Worm (Caenorhabditis elegans) whole organism, young adult: ENCODE results near the gene col-113.

Experiments
- B0019.2 ChIP-seq: fragments of 200-800 bp; sonication (Bioruptor generic); conservative IDR thresholded peaks from 2 replicates; pipeline ENCODE4 v1.3.6; 2022; ENCODE audit warnings: missing genetic modification reagents, missing genetic modification characterization, missing compliant biosample characterization
- C06A6.2 ChIP-seq: fragments of 200-800 bp; sonication (Bioruptor generic); conservative IDR thresholded peaks from 2 replicates; pipeline ENCODE4 v1.3.6; 2022; ENCODE audit warnings: missing genetic modification characterization, missing compliant biosample characterization
- F22D6.2 ChIP-seq: sonication (generic microtip); optimal IDR thresholded peaks from 2 replicates; lab custom pipeline; 2016; ENCODE audit warnings: mild to moderate bottlenecking, missing genetic modification characterization, missing compliant biosample characterization
- F23B12.7 ChIP-seq: sonication (generic microtip); optimal IDR thresholded peaks from 2 replicates; lab custom pipeline; 2017; ENCODE audit warnings: missing genetic modification characterization, mild to moderate bottlenecking, missing compliant biosample characterization, antibody characterized with exemption, moderate library complexity; ENCODE audit not compliant: insufficient read depth
- T26A5.8 ChIP-seq: sonication (generic microtip); optimal IDR thresholded peaks from 2 replicates; lab custom pipeline; 2016; ENCODE audit warnings: missing genetic modification characterization, missing compliant biosample characterization
- Y79H2A.3 ChIP-seq: fragments of 200-800 bp; sonication (Bioruptor generic); conservative IDR thresholded peaks from 2 replicates; pipeline ENCODE4 v1.3.6; 2022; ENCODE audit warnings: missing genetic modification reagents, missing genetic modification characterization, missing compliant biosample characterization
- Y95B8A.8 ChIP-seq: fragments of 200-800 bp; sonication (Bioruptor generic); IDR thresholded peaks from 2 replicates; pipeline ENCODE4 v1.3.6; 2022; ENCODE audit warnings: missing genetic modification reagents, missing genetic modification characterization, missing compliant biosample characterization
- akir-1 ChIP-seq: fragments of 200-800 bp; sonication (Bioruptor generic); optimal IDR thresholded peaks from 2 replicates; lab custom pipeline; 2018; ENCODE audit warnings: mild to moderate bottlenecking, missing genetic modification characterization, moderate library complexity, missing compliant biosample characterization
- ama-1 ChIP-seq, 3 experiments: fragments of 150-350 bp in 1 of 3; sonication (generic microtip) in 2 of 3; optimal IDR thresholded peaks; 2 replicates each; lab custom pipeline; 2014 to 2018; ENCODE audit warnings: missing biosample characterization in 2 of 3, missing genetic modification characterization in 2 of 3, missing genetic modification reagents in 2 of 3
- aptf-2 ChIP-seq: fragments of 200-800 bp; sonication (Bioruptor generic); conservative IDR thresholded peaks from 2 replicates; pipeline ENCODE4 v1.3.6; 2022; ENCODE audit warnings: missing genetic modification reagents, missing genetic modification characterization, missing compliant biosample characterization
- bed-1 ChIP-seq: fragments of 200-800 bp; sonication (Bioruptor generic); IDR thresholded peaks from 2 replicates; pipeline ENCODE4 v1.3.6; 2022; ENCODE audit warnings: missing genetic modification reagents, missing genetic modification characterization, missing compliant biosample characterization
- ccch-3 ChIP-seq: fragments of 200-800 bp; sonication (Bioruptor generic); optimal IDR thresholded peaks from 2 replicates; lab custom pipeline; 2018; ENCODE audit warnings: mild to moderate bottlenecking, missing genetic modification characterization, missing compliant biosample characterization
- cebp-1 ChIP-seq, 2 experiments: fragments of 200-800 bp in 1 of 2; sonication (Bioruptor generic) in 1 of 2; sonication (generic microtip) in 1 of 2; IDR thresholded peaks in 1 of 2; optimal IDR thresholded peaks in 1 of 2; 2 replicates each; pipeline versions ENCODE4 v1.3.6 to Lab custom; 2017 to 2022; ENCODE audit warnings: missing compliant biosample characterization in 2 of 2, missing genetic modification characterization in 2 of 2, mild to moderate bottlenecking in 1 of 2, missing genetic modification reagents in 1 of 2, moderate library complexity in 1 of 2
- ceh-40 ChIP-seq: fragments of 200-800 bp; sonication (Bioruptor generic); IDR thresholded peaks from 2 replicates; pipeline ENCODE4 v1.3.6; 2022; ENCODE audit warnings: missing genetic modification characterization, missing compliant biosample characterization
- ceh-58 ChIP-seq: fragments of 200-800 bp; sonication (Bioruptor generic); IDR thresholded peaks from 2 replicates; pipeline ENCODE4 v1.3.6; 2022; ENCODE audit warnings: missing genetic modification characterization, missing compliant biosample characterization
- egl-44 ChIP-seq: fragments of 200-800 bp; sonication (Bioruptor generic); IDR thresholded peaks from 2 replicates; pipeline ENCODE4 v1.3.6; 2022; ENCODE audit warnings: missing genetic modification reagents, missing genetic modification characterization, missing compliant biosample characterization
- egrh-3 ChIP-seq: fragments of 200-800 bp; sonication (Bioruptor generic); IDR thresholded peaks from 2 replicates; pipeline ENCODE4 v1.3.6; 2022; ENCODE audit warnings: missing genetic modification reagents, missing genetic modification characterization, missing compliant biosample characterization
- ekl-4 ChIP-seq: fragments of 200-800 bp; sonication (Bioruptor generic); IDR thresholded peaks from 2 replicates; pipeline ENCODE4 v1.3.6; 2022; ENCODE audit warnings: missing genetic modification reagents, missing genetic modification characterization, missing compliant biosample characterization
- fkh-3 ChIP-seq: sonication (generic microtip); optimal IDR thresholded peaks from 2 replicates; lab custom pipeline; 2016; ENCODE audit warnings: mild to moderate bottlenecking, missing genetic modification characterization, missing compliant biosample characterization
- him-1 ChIP-seq: sonication (generic microtip); optimal IDR thresholded peaks from 2 replicates; lab custom pipeline; 2016; ENCODE audit warnings: missing genotype, missing genetic modification reagents, missing genetic modification characterization, missing compliant biosample characterization
- hlh-12 ChIP-seq: sonication (generic microtip); optimal IDR thresholded peaks from 2 replicates; lab custom pipeline; 2016; ENCODE audit warnings: missing genetic modification characterization, missing compliant biosample characterization
- hlh-26 ChIP-seq: fragments of 200-800 bp; sonication (Bioruptor generic); conservative IDR thresholded peaks from 2 replicates; pipeline ENCODE4 v1.3.6; 2022; ENCODE audit warnings: missing genetic modification reagents, missing genetic modification characterization, missing compliant biosample characterization
- hrde-1 ChIP-seq: sonication (generic microtip); optimal IDR thresholded peaks from 2 replicates; lab custom pipeline; 2016; ENCODE audit warnings: missing genetic modification characterization, mild to moderate bottlenecking, missing compliant biosample characterization, moderate library complexity, missing genotype, missing genetic modification reagents, borderline replicate concordance
- hsf-1 ChIP-seq: fragments of 200-800 bp; sonication (Bioruptor generic); IDR thresholded peaks from 2 replicates; pipeline ENCODE4 v1.3.6; 2022; ENCODE audit warnings: missing genetic modification reagents, missing genetic modification characterization, missing compliant biosample characterization
- lag-1 ChIP-seq: fragments of 200-800 bp; sonication (Bioruptor generic); IDR thresholded peaks from 2 replicates; pipeline ENCODE4 v1.3.6; 2022; ENCODE audit warnings: missing genetic modification reagents, missing genetic modification characterization, missing compliant biosample characterization
- let-607 ChIP-seq, 2 experiments: fragments of 200-800 bp in 1 of 2; sonication (Bioruptor generic) in 1 of 2; sonication (generic microtip) in 1 of 2; optimal IDR thresholded peaks; 2 replicates each; lab custom pipeline; 2016 to 2018; ENCODE audit warnings: mild to moderate bottlenecking in 2 of 2, missing compliant biosample characterization in 2 of 2, missing genetic modification characterization in 2 of 2, moderate library complexity in 2 of 2, missing genotype in 1 of 2
- lin-40 ChIP-seq: sonication (generic microtip); optimal IDR thresholded peaks from 2 replicates; lab custom pipeline; 2016; ENCODE audit warnings: missing genetic modification characterization, mild to moderate bottlenecking, missing compliant biosample characterization, missing genotype, missing genetic modification reagents
- lsl-1 ChIP-seq: fragments of 200-800 bp; sonication (Bioruptor generic); optimal IDR thresholded peaks from 2 replicates; lab custom pipeline; 2018; ENCODE audit warnings: mild to moderate bottlenecking, missing genetic modification characterization, moderate library complexity, missing compliant biosample characterization
- madf-8 ChIP-seq: fragments of 200-800 bp; sonication (Bioruptor generic); conservative IDR thresholded peaks from 2 replicates; pipeline ENCODE4 v1.3.6; 2022; ENCODE audit warnings: missing genetic modification reagents, missing genetic modification characterization, missing compliant biosample characterization
- mel-28 ChIP-seq: sonication (generic microtip); optimal IDR thresholded peaks from 2 replicates; lab custom pipeline; 2016; ENCODE audit warnings: borderline replicate concordance, mild to moderate bottlenecking, missing genetic modification characterization, missing compliant biosample characterization
- pha-4 ChIP-seq: fragments of 150-350 bp; sonication (generic microtip); optimal IDR thresholded peaks from 2 replicates; lab custom pipeline; 2014; ENCODE audit warnings: missing biosample characterization, missing genetic modification reagents, missing genetic modification characterization
- sptf-2 ChIP-seq: fragments of 200-800 bp; sonication (Bioruptor generic); optimal IDR thresholded peaks from 2 replicates; lab custom pipeline; 2018; ENCODE audit warnings: mild to moderate bottlenecking, missing genetic modification characterization, missing compliant biosample characterization
- zfh-2 ChIP-seq: fragments of 200-800 bp; sonication (Bioruptor generic); conservative IDR thresholded peaks from 2 replicates; pipeline ENCODE4 v1.3.6; 2022; ENCODE audit warnings: missing genetic modification reagents, missing genetic modification characterization, missing compliant biosample characterization
- ztf-22 ChIP-seq: fragments of 200-800 bp; sonication (Bioruptor generic); optimal IDR thresholded peaks from 2 replicates; lab custom pipeline; 2018; ENCODE audit warnings: mild to moderate bottlenecking, missing genetic modification characterization, moderate library complexity, missing compliant biosample characterization

Gene col-113

DNA sequence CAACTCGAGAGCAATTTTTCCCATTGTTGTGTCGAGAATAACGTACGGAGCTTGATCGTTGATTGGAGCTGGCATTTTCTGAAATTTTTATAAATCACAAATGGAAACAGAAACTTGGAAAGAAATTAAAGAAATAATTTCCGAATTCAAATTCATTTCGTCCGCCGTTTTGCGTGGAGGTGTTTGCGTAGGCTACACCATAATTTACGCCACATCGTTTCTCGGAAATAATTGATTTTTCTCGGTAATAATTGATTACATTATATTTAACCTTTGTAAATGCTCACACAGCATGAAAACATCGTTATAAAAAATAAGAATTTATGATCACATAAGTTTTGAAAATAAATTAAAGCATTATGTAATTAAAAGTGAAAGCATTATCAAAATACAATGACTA lies 19.2 kb downstream of the col-113 start, which contains the start of gene cyn-12 (continued):
- no peak for TF ChIP-seq F23B12.7
- no peak for TF ChIP-seq ztf-22 (GFP tag; lab: Kevin White, UChicago)
- no peak for TF ChIP-seq lsl-1 (GFP tag; lab: Kevin White, UChicago)
- no peak for TF ChIP-seq lag-1 (GFP tag; lab: Robert Waterston, UW)
- no peak for TF ChIP-seq mel-28
- TF ChIP-seq, all 124 proteins: peak for 3

- TF ChIP-seq ama-1 (optimal IDR thresholded peaks at IDR 0.05; lab: Kevin White, UChicago) (no peak), ama-1 (GFP tag; optimal IDR thresholded peaks at IDR 0.05; lab: Kevin White, UChicago) (peak in 1 of 2 experiments; percentile 20), zfh-2 (GFP tag; lab: Robert Waterston, UW) (no peak)
These were observed 20.5 kb downstream of the col-113 start, which contains the start of gene grsp-3 for ce11 chrIV:7131780-7132179. Gene grsp-3 (minus strand): TSS chrIV:7131928.

ce11 chrIV:7121313-7122055 lies 30.8 kb downstream of the col-113 start, which contains the start of the genes C34D4.10 and str-48:
Gene C34D4.10 (minus strand): TSS chrIV:7121413.
Gene str-48 (plus strand): TSS chrIV:7122005.
- TF ChIP-seq lsl-1 (GFP tag; lab: Kevin White, UChicago) (peak; percentile 66), him-1 (tag; lab: Kevin White, UChicago) (no peak), T26A5.8 (tag; lab: Kevin White, UChicago) (no peak)

DNA sequence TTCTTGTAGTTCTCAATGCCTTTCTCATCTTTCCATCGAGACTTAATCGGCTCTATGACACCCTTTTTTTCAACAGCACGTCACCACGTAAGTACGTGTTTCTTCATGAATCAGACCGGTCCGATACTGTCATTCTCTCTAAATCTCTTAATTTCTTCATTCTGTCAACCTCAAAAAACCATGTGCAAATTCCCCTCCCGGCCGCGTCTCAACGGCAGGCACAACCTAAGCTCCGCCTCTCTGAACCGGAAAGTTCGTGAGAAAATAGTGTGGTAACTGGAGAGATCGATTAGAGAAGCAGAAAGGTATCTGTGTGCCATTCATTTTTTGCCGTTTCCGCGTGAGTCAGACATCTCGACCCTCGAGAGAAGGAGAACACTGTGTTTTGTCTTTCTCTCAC lies 37.7 kb downstream of the col-113 start, which contains the start of gene nas-8:
nas-8 (plus strand) TSS at position 301 of the 400 bp plus-strand sequence.
- TF ChIP-seq bed-1 (GFP tag; lab: Robert Waterston, UW) = no peak
- no peak for TF ChIP-seq ekl-4
- no peak for TF ChIP-seq hlh-12 (tag; lab: Kevin White, UChicago)
- no peak for TF ChIP-seq ceh-58 (GFP tag; lab: Robert Waterston, UW)
- no peak for TF ChIP-seq pha-4 (tag; lab: Kevin White, UChicago)
- no peak for TF ChIP-seq lin-40
- TF ChIP-seq ceh-40 (GFP tag; lab: Robert Waterston, UW) = no peak
- TF ChIP-seq ccch-3 (GFP tag; lab: Kevin White, UChicago) = no peak
- no peak for TF ChIP-seq B0019.2 (GFP tag; lab: Robert Waterston, UW)
- TF ChIP-seq ztf-22 (GFP tag; lab: Kevin White, UChicago) = no peak

DNA sequence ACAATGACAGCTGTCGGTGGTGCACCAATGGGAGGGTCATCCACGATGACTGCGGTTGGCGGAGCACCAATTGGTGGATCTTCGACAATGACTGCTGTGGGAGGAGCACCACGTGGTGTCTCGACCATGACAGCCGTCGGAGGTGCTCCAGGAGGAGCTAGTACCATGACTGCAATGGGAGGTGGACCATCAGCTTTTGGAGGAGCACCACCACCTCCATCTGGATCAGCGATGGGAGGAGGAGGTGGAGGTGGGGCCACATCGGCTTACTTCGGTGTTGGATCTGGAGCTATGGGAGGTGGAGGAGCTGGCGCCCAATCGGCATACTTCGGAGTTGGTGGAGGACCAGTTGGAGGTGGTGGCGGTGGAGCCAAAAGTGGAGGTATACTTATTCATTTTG lies 40.0 kb downstream of the col-113 start:
- TF ChIP-seq egrh-3 = peak; percentile 63; the same call in 1 of the 2 replicates

- TF ChIP-seq lag-1 (GFP tag; lab: Robert Waterston, UW) (no peak), F22D6.2 (tag; lab: Kevin White, UChicago) (no peak), aptf-2 (no peak), ztf-22 (GFP tag; lab: Kevin White, UChicago) (no peak), madf-8 (no peak), Y79H2A.3 (GFP tag; lab: Robert Waterston, UW) (no peak), akir-1 (GFP tag; lab: Kevin White, UChicago) (no peak)
These were observed 41.0 kb downstream of the col-113 start, which contains the start of the genes ZC477.7 and ssq-3 for ce11 chrIV:7111354-7111753. Gene ZC477.7 (minus strand): TSS chrIV:7111454. Gene ssq-3 (plus strand): TSS chrIV:7111604.

ce11 chrIV:7107893-7108292 lies 44.4 kb downstream of the col-113 start, which contains the start of gene ZC477.2:
Gene ZC477.2 (plus strand): TSS chrIV:7108193.
- TF ChIP-seq C06A6.2 (GFP tag; lab: Robert Waterston, UW) (no peak), Y95B8A.8 (GFP tag; lab: Robert Waterston, UW) (no peak), madf-8 (no peak), hsf-1 (no peak), sptf-2 (no peak), hlh-26 (GFP tag; lab: Robert Waterston, UW) (no peak), cebp-1 (GFP tag; IDR thresholded peaks at IDR 0.05; lab: Robert Waterston, UW) (no peak), cebp-1 (tag; optimal IDR thresholded peaks at IDR 0.05; lab: Kevin White, UChicago) (no peak), egl-44 (GFP tag; lab: Robert Waterston, UW) (no peak), fkh-3 (no peak), hrde-1 (tag; lab: Kevin White, UChicago) (no peak), let-607 (tag; optimal IDR thresholded peaks at IDR 0.05; lab: Kevin White, UChicago) (no peak)
